Fruit fly (Drosophila melanogaster) whole organism, embryonic: ENCODE measurements around the gene Mct1.

Experiments used
- Bgb ChIP-seq: fragments of 200-800 bp; sonication (Bioruptor generic); IDR thresholded peaks from 2 replicates; pipeline ENCODE4 v1.3.6; 2022; ENCODE audit warnings: missing biosample characterization, missing genetic modification characterization; ENCODE audit not compliant: partially characterized antibody
- BtbVII ChIP-seq: fragments of 200-800 bp; sonication (Bioruptor generic); optimal IDR thresholded peaks from 3 replicates; lab custom pipeline; 2017; ENCODE audit warnings: missing biosample characterization, mild to moderate bottlenecking, missing genetic modification characterization
- CG1024 ChIP-seq: fragments of 200-800 bp; sonication (Bioruptor generic); IDR thresholded peaks from 2 replicates; pipeline ENCODE4 v1.3.6; 2022; ENCODE audit warnings: missing biosample characterization, missing genetic modification characterization
- CG10267 ChIP-seq: fragments of 200-800 bp; sonication (Bioruptor generic); optimal IDR thresholded peaks from 2 replicates; lab custom pipeline; 2018; ENCODE audit warnings: missing biosample characterization, mild to moderate bottlenecking, missing genetic modification characterization, moderate library complexity
- CG10431 ChIP-seq: fragments of 200-800 bp; sonication (Bioruptor generic); optimal IDR thresholded peaks from 3 replicates; lab custom pipeline; 2018; ENCODE audit warnings: missing biosample characterization, mild to moderate bottlenecking, missing genetic modification characterization
- CG12769 ChIP-seq: fragments of 200-800 bp; sonication (Bioruptor generic); optimal IDR thresholded peaks from 2 replicates; lab custom pipeline; 2019; ENCODE audit warnings: missing biosample characterization, mild to moderate bottlenecking, missing genetic modification characterization, moderate library complexity
- CG1603 ChIP-seq: fragments of 200-800 bp; sonication (Bioruptor generic); optimal IDR thresholded peaks from 2 replicates; lab custom pipeline; 2019; ENCODE audit warnings: missing biosample characterization, mild to moderate bottlenecking, missing genetic modification characterization, moderate library complexity
- CG1832 ChIP-seq: fragments of 200-800 bp; sonication (Bioruptor generic); optimal IDR thresholded peaks from 2 replicates; lab custom pipeline; 2017; ENCODE audit warnings: missing biosample characterization, mild to moderate bottlenecking, missing genetic modification characterization, inconsistent platforms
- CG2199 ChIP-seq: fragments of 200-800 bp; sonication (Bioruptor generic); IDR thresholded peaks from 3 replicates; pipeline ENCODE4 v1.3.6; 2022; ENCODE audit warnings: missing biosample characterization, missing genetic modification characterization
- CG2712 ChIP-seq: fragments of 200-800 bp; optimal IDR thresholded peaks from 3 replicates; lab custom pipeline; 2019; ENCODE audit warnings: missing biosample characterization, mild to moderate bottlenecking, missing genetic modification characterization, moderate library complexity
- CG31365 ChIP-seq: fragments of 200-800 bp; sonication (Bioruptor generic); optimal IDR thresholded peaks from 2 replicates; lab custom pipeline; 2018; ENCODE audit warnings: missing biosample characterization, mild to moderate bottlenecking, missing genetic modification characterization
- CG34422 ChIP-seq: fragments of 200-800 bp; sonication (Bioruptor generic); IDR thresholded peaks from 3 replicates; pipeline ENCODE4 v1.3.6; 2022; ENCODE audit warnings: missing biosample characterization, missing genetic modification characterization
- CG42726 ChIP-seq: fragments of 200-800 bp; sonication (Bioruptor generic); IDR thresholded peaks from 2 replicates; pipeline ENCODE4 v1.3.6; 2022; ENCODE audit warnings: missing biosample characterization, missing genetic modification characterization; ENCODE audit not compliant: partially characterized antibody
- CG8290 ChIP-seq, 3 experiments: fragments of 200-800 bp; sonication (Bioruptor generic); optimal IDR thresholded peaks; 2 replicates each; lab custom pipeline; 2016 to 2019; ENCODE audit warnings: missing biosample characterization in 3 of 3, missing genetic modification characterization in 3 of 3, mild to moderate bottlenecking in 2 of 3, moderate library complexity in 1 of 3
- CG8359 ChIP-seq: fragments of 200-800 bp; sonication (Bioruptor generic); optimal IDR thresholded peaks from 2 replicates; lab custom pipeline; 2017; ENCODE audit warnings: missing biosample characterization, mild to moderate bottlenecking, missing genetic modification characterization, borderline replicate concordance
- CoRest ChIP-seq: fragments of 200-800 bp; sonication (Bioruptor generic); optimal IDR thresholded peaks from 3 replicates; lab custom pipeline; 2018; ENCODE audit warnings: missing biosample characterization, mild to moderate bottlenecking, missing genetic modification characterization, moderate library complexity
- Dll ChIP-seq: fragments of 200-800 bp; sonication (Bioruptor generic); IDR thresholded peaks from 4 replicates; pipeline ENCODE4 v1.3.6; 2022; ENCODE audit warnings: missing biosample characterization, missing genetic modification characterization; ENCODE audit not compliant: partially characterized antibody
- E2f1 ChIP-seq: fragments of 200-800 bp; sonication (Bioruptor generic); IDR thresholded peaks from 2 replicates; pipeline ENCODE4 v1.3.6; 2022; ENCODE audit warnings: missing biosample characterization, missing genetic modification characterization
- Fer1 ChIP-seq: fragments of 200-800 bp; sonication (Bioruptor generic); optimal IDR thresholded peaks from 2 replicates; lab custom pipeline; 2017; ENCODE audit warnings: missing biosample characterization, mild to moderate bottlenecking, missing genetic modification characterization
- Lhr ChIP-seq: fragments of 200-800 bp; sonication (Bioruptor generic); optimal IDR thresholded peaks from 3 replicates; lab custom pipeline; 2017; ENCODE audit warnings: mild to moderate bottlenecking, missing biosample characterization, missing genetic modification reagents, missing genetic modification characterization
- Med ChIP-seq: fragments of 200-800 bp; sonication (Bioruptor generic); peaks from one replicate; lab custom pipeline; 2016; ENCODE audit warnings: missing biosample characterization, missing genetic modification characterization, mild to moderate bottlenecking, inconsistent platforms, moderate library complexity
- Mrtf ChIP-seq: fragments of 200-800 bp; sonication (Bioruptor generic); IDR thresholded peaks from 3 replicates; pipeline ENCODE4 v1.3.6; 2022; ENCODE audit warnings: missing biosample characterization, missing genetic modification characterization
- Nf-YB ChIP-seq: fragments of 200-800 bp; sonication (Bioruptor generic); optimal IDR thresholded peaks from 3 replicates; lab custom pipeline; 2019; ENCODE audit warnings: missing biosample characterization, mild to moderate bottlenecking, missing genetic modification characterization, moderate library complexity
- Nf-YC ChIP-seq: fragments of 200-800 bp; optimal IDR thresholded peaks from 3 replicates; lab custom pipeline; 2019; ENCODE audit warnings: missing biosample characterization, mild to moderate bottlenecking, missing genetic modification characterization, moderate library complexity
- NfI ChIP-seq: fragments of 200-800 bp; sonication (Bioruptor generic); optimal IDR thresholded peaks from 3 replicates; lab custom pipeline; 2018; ENCODE audit warnings: missing biosample characterization, mild to moderate bottlenecking, missing genetic modification characterization, moderate library complexity
- Oli ChIP-seq: fragments of 200-800 bp; sonication (Bioruptor generic); optimal IDR thresholded peaks from 2 replicates; lab custom pipeline; 2018; ENCODE audit warnings: missing biosample characterization, mild to moderate bottlenecking, missing genetic modification characterization, moderate library complexity
- Pdp1 ChIP-seq, 2 experiments: fragments of 200-800 bp; sonication (Bioruptor generic); optimal IDR thresholded peaks; 3 replicates each; lab custom pipeline; 2016; ENCODE audit warnings: missing biosample characterization in 2 of 2, missing genetic modification characterization in 2 of 2, mild to moderate bottlenecking in 1 of 2, moderate library complexity in 1 of 2
- Ptx1 ChIP-seq: fragments of 200-800 bp; sonication (Bioruptor generic); IDR thresholded peaks from 2 replicates; pipeline ENCODE4 v1.3.6; 2022; ENCODE audit warnings: missing biosample characterization, missing genetic modification characterization
- Sox102F ChIP-seq: fragments of 200-800 bp; sonication (Bioruptor generic); optimal IDR thresholded peaks from 2 replicates; lab custom pipeline; 2018; ENCODE audit warnings: missing biosample characterization, mild to moderate bottlenecking, missing genetic modification characterization, moderate library complexity
- Stat92E ChIP-seq, 3 experiments: fragments of >200 bp in 2 of 3; fragments of 200-800 bp in 1 of 3; sonication (Bioruptor generic) in 1 of 3; optimal IDR thresholded peaks; 2 replicates each; lab custom pipeline; 2017 to 2019; ENCODE audit warnings: missing biosample characterization in 3 of 3, missing genetic modification characterization in 3 of 3, mild to moderate bottlenecking in 1 of 3, moderate library complexity in 1 of 3
- YL-1 ChIP-seq: fragments of 200-800 bp; sonication (Bioruptor generic); optimal IDR thresholded peaks from 3 replicates; lab custom pipeline; 2017; ENCODE audit warnings: missing biosample characterization, mild to moderate bottlenecking, missing genetic modification characterization
- bowl ChIP-seq: fragments of 200-800 bp; sonication (Bioruptor generic); IDR thresholded peaks from 2 replicates; pipeline ENCODE4 v1.3.6; 2022; ENCODE audit warnings: missing biosample characterization, missing genetic modification characterization
- btn ChIP-seq: fragments of 200-800 bp; sonication (Bioruptor generic); optimal IDR thresholded peaks from 2 replicates; lab custom pipeline; 2016; ENCODE audit warnings: missing biosample characterization, missing genetic modification characterization
- chn ChIP-seq: fragments of 200-800 bp; sonication (Bioruptor generic); optimal IDR thresholded peaks from 2 replicates; lab custom pipeline; 2016; ENCODE audit warnings: missing biosample characterization, missing genetic modification characterization
- exex ChIP-seq: fragments of 200-800 bp; sonication (Bioruptor generic); optimal IDR thresholded peaks from 4 replicates; lab custom pipeline; 2018; ENCODE audit warnings: missing biosample characterization, mild to moderate bottlenecking, missing genetic modification characterization, moderate library complexity
- fd64A ChIP-seq: fragments of 200-800 bp; sonication (Bioruptor generic); optimal IDR thresholded peaks from 3 replicates; lab custom pipeline; 2018; ENCODE audit warnings: missing biosample characterization, mild to moderate bottlenecking, missing genetic modification characterization
- gcm ChIP-seq: fragments of 200-800 bp; sonication (Bioruptor generic); optimal IDR thresholded peaks from 2 replicates; lab custom pipeline; 2019; ENCODE audit warnings: missing biosample characterization, mild to moderate bottlenecking, missing genetic modification characterization, moderate library complexity
- hbn ChIP-seq: fragments of 200-800 bp; sonication (Bioruptor generic); IDR thresholded peaks from 2 replicates; pipeline ENCODE4 v1.3.6; 2022; ENCODE audit warnings: missing biosample characterization, missing genetic modification characterization; ENCODE audit not compliant: partially characterized antibody
- nerfin-1 ChIP-seq: fragments of 200-800 bp; sonication (Bioruptor generic); optimal IDR thresholded peaks from 3 replicates; lab custom pipeline; 2019; ENCODE audit warnings: missing biosample characterization, mild to moderate bottlenecking, missing genetic modification characterization, moderate library complexity
- oc ChIP-seq: fragments of 200-800 bp; sonication (Bioruptor generic); optimal IDR thresholded peaks from 2 replicates; lab custom pipeline; 2018; ENCODE audit warnings: missing biosample characterization, mild to moderate bottlenecking, missing genetic modification characterization, moderate library complexity
- phol ChIP-seq: fragments of 200-800 bp; sonication (Bioruptor generic); optimal IDR thresholded peaks from 3 replicates; lab custom pipeline; 2018; ENCODE audit warnings: missing biosample characterization, mild to moderate bottlenecking, missing genetic modification characterization, moderate library complexity
- sd ChIP-seq: fragments of 200-800 bp; sonication (Bioruptor generic); optimal IDR thresholded peaks from 3 replicates; lab custom pipeline; 2018; ENCODE audit warnings: missing biosample characterization, mild to moderate bottlenecking, missing genetic modification characterization, moderate library complexity
- slbo ChIP-seq: fragments of 200-800 bp; sonication (Bioruptor generic); IDR thresholded peaks from 2 replicates; pipeline ENCODE4 v1.3.6; 2022; ENCODE audit warnings: missing biosample characterization, missing genetic modification characterization
- so ChIP-seq: fragments of 200-800 bp; sonication (Bioruptor generic); IDR thresholded peaks from 3 replicates; pipeline ENCODE4 v1.3.6; 2022; ENCODE audit warnings: missing biosample characterization, missing genetic modification characterization
- stwl ChIP-seq: fragments of 200-800 bp; sonication (Bioruptor generic); optimal IDR thresholded peaks from 3 replicates; lab custom pipeline; 2018; ENCODE audit warnings: missing biosample characterization, mild to moderate bottlenecking, missing genetic modification characterization, moderate library complexity
- tna ChIP-seq: fragments of 200-800 bp; sonication (Bioruptor generic); IDR thresholded peaks from 2 replicates; pipeline ENCODE4 v1.3.6; 2022; ENCODE audit warnings: missing biosample characterization, missing genetic modification characterization; ENCODE audit not compliant: partially characterized antibody
- wek ChIP-seq: fragments of 200-800 bp; sonication (Bioruptor generic); optimal IDR thresholded peaks from 3 replicates; lab custom pipeline; 2018; ENCODE audit warnings: missing biosample characterization, mild to moderate bottlenecking, missing genetic modification characterization, moderate library complexity
- z ChIP-seq: fragments of 200-800 bp; sonication (Bioruptor generic); IDR thresholded peaks from 3 replicates; pipeline ENCODE4 v1.3.6; 2022; ENCODE audit warnings: missing biosample characterization, missing genetic modification characterization

Gene Mct1

dm6 chrX:2155868-2156267 is 33.1 kb upstream of the Mct1 start (continued):
- TF ChIP-seq CG8359 (GFP tag; lab: Kevin White, UChicago) (no peak), YL-1 (peak; percentile 32), oc (tag; lab: Kevin White, UChicago) (peak; percentile 74), Ptx1 (GFP tag; lab: Robert Waterston, UW) (peak; percentile 39; the same call in 1 of the 2 replicates), CoRest (tag; lab: Kevin White, UChicago) (peak; percentile 18), Med (GFP tag; lab: Kevin White, UChicago) (peak; percentile 53), CG34422 (GFP tag; lab: Robert Waterston, UW) (0 out of 3 replicates have a peak, but pooled peaks have one; percentile 32), CG10267 (peak; percentile 20), Mrtf (GFP tag; lab: Robert Waterston, UW) (no peak), stwl (tag; lab: Kevin White, UChicago) (peak; percentile 20), Pdp1 (GFP tag; optimal IDR thresholded peaks at IDR 0.05; lab: Kevin White, UChicago) (peak in 1 of 2 experiments; percentile 85), E2f1 (GFP tag; lab: Robert Waterston, UW) (peak; percentile 87), Lhr (GFP tag; lab: Kevin White, UChicago) (no peak), CG1024 (GFP tag; lab: Robert Waterston, UW) (0 out of 2 replicates have a peak, but pooled peaks have one; percentile 21), CG31365 (peak; percentile 70), wek (GFP tag; lab: Kevin White, UChicago) (peak; percentile 100), btn (GFP tag; lab: Kevin White, UChicago) (peak; percentile 2), Bgb (GFP tag; lab: Robert Waterston, UW) (peak; percentile 37; the same call in 1 of the 2 replicates), Nf-YC (peak; percentile 78), chn (GFP tag; lab: Kevin White, UChicago) (peak; percentile 27), CG1603 (tag; lab: Kevin White, UChicago) (peak; percentile 20), CG8290 (GFP tag; optimal IDR thresholded peaks at IDR 0.05; lab: Kevin White, UChicago) (peak; percentile 74), CG8290 (tag; optimal IDR thresholded peaks at IDR 0.05; lab: Kevin White, UChicago) (peak; percentile 80 to 87), CG42726 (GFP tag; lab: Robert Waterston, UW) (no peak), Fer1 (GFP tag; lab: Kevin White, UChicago) (peak; percentile 18), Stat92E (GFP tag; optimal IDR thresholded peaks at IDR 0.05; lab: Kevin White, UChicago) (peak in 1 of 3 experiments; percentile 2), CG2712 (peak; percentile 30), z (0 out of 3 replicates have a peak, but pooled peaks have one; percentile 22), Nf-YB (GFP tag; lab: Kevin White, UChicago) (peak; percentile 48), bowl (GFP tag; lab: Robert Waterston, UW) (no peak), BtbVII (GFP tag; lab: Kevin White, UChicago) (no peak), Dll (GFP tag; lab: Robert Waterston, UW) (0 out of 4 replicates have a peak, but pooled peaks have one; percentile 22), CG10431 (peak; percentile 99), tna (no peak), CG1832 (GFP tag; lab: Kevin White, UChicago) (peak; percentile 96), gcm (GFP tag; lab: Kevin White, UChicago) (peak; percentile 14), exex (tag; lab: Kevin White, UChicago) (peak; percentile 9), slbo (peak; percentile 41), Oli (tag; lab: Kevin White, UChicago) (no peak), hbn (GFP tag; lab: Robert Waterston, UW) (no peak), CG12769 (tag; lab: Kevin White, UChicago) (peak; percentile 93), NfI (GFP tag; lab: Kevin White, UChicago) (no peak), CG2199 (GFP tag; lab: Robert Waterston, UW) (peak; percentile 76; the same call in 2 of the 3 replicates), phol (no peak), sd (peak; percentile 43), so (GFP tag; lab: Robert Waterston, UW) (peak; percentile 69), nerfin-1 (tag; lab: Kevin White, UChicago) (peak; percentile 10), fd64A (GFP tag; lab: Kevin White, UChicago) (no peak), Sox102F (peak; percentile 64)
